Worm (Caenorhabditis elegans) whole organism, L4 larva: ENCODE measurements around the gene grl-25.

Experiments used
- F37D6.2 ChIP-seq: sonication (generic microtip); optimal IDR thresholded peaks from 2 replicates; lab custom pipeline; 2016; ENCODE audit warnings: mild to moderate bottlenecking, missing genetic modification characterization, missing compliant biosample characterization
- F44E2.7 ChIP-seq: fragments of 200-800 bp; sonication (Bioruptor generic); IDR thresholded peaks from 2 replicates; pipeline ENCODE4 v2.1.2; 2022; ENCODE audit warnings: missing genetic modification characterization, missing compliant biosample characterization
- F49E8.2 ChIP-seq: sonication (generic microtip); optimal IDR thresholded peaks from 2 replicates; lab custom pipeline; 2016; ENCODE audit warnings: missing compliant biosample characterization, mild to moderate bottlenecking, missing genetic modification characterization, borderline replicate concordance
- ZK337.2 ChIP-seq: fragments of 200-800 bp; sonication (Bioruptor generic); IDR thresholded peaks from 2 replicates; pipeline ENCODE4 v1.3.6; 2022; ENCODE audit warnings: missing genetic modification reagents, missing genetic modification characterization, missing compliant biosample characterization
- aha-1 ChIP-seq: fragments of 150-350 bp; peaks from one replicate; lab custom pipeline; 2014; ENCODE audit warnings: missing biosample characterization, missing genetic modification characterization
- ceh-62 ChIP-seq: sonication (generic microtip); optimal IDR thresholded peaks from 2 replicates; lab custom pipeline; 2017; ENCODE audit warnings: missing biosample characterization, missing genetic modification characterization
- cey-2 ChIP-seq: sonication (generic microtip); optimal IDR thresholded peaks from 3 replicates; lab custom pipeline; 2017; ENCODE audit warnings: missing genetic modification characterization, mild to moderate bottlenecking, missing compliant biosample characterization, antibody characterized with exemption, borderline replicate concordance; ENCODE audit not compliant: insufficient read depth
- ctbp-1 ChIP-seq: fragments of 200-800 bp; sonication (Bioruptor generic); IDR thresholded peaks from 2 replicates; pipeline ENCODE4 v1.3.6; 2022; ENCODE audit warnings: missing genetic modification reagents, missing genetic modification characterization, missing compliant biosample characterization
- dmd-6 ChIP-seq: fragments of 200-800 bp; sonication (Bioruptor generic); IDR thresholded peaks from 2 replicates; pipeline ENCODE4 v1.3.6; 2022; ENCODE audit warnings: missing genetic modification reagents, missing genetic modification characterization, missing compliant biosample characterization
- dmd-8 ChIP-seq: fragments of 200-800 bp; sonication (Bioruptor generic); IDR thresholded peaks from 2 replicates; pipeline ENCODE4 v1.3.6; 2022; ENCODE audit warnings: missing genetic modification characterization, missing compliant biosample characterization
- duxl-1 ChIP-seq: sonication (generic microtip); optimal IDR thresholded peaks from 2 replicates; lab custom pipeline; 2016; ENCODE audit warnings: mild to moderate bottlenecking, missing genetic modification characterization, moderate library complexity, missing compliant biosample characterization; ENCODE audit not compliant: poor library complexity
- dve-1 ChIP-seq: sonication (generic microtip); optimal IDR thresholded peaks from 2 replicates; lab custom pipeline; 2017; ENCODE audit warnings: antibody characterized with exemption, mild to moderate bottlenecking, missing genetic modification characterization, missing compliant biosample characterization; ENCODE audit not compliant: insufficient read depth
- egl-43 ChIP-seq: fragments of 200-800 bp; sonication (Bioruptor generic); IDR thresholded peaks from 2 replicates; pipeline ENCODE4 v1.3.6; 2022; ENCODE audit warnings: missing genetic modification reagents, missing genetic modification characterization, missing compliant biosample characterization
- fkh-10 ChIP-seq: fragments of 150-350 bp; optimal IDR thresholded peaks from 2 replicates; lab custom pipeline; 2014; ENCODE audit warnings: missing biosample characterization, missing genetic modification reagents, missing genetic modification characterization
- fos-1 ChIP-seq: fragments of 150-350 bp; optimal IDR thresholded peaks from 2 replicates; lab custom pipeline; 2014; ENCODE audit warnings: missing biosample characterization, missing genetic modification characterization
- gei-8 ChIP-seq: fragments of 200-800 bp; sonication (Bioruptor generic); optimal IDR thresholded peaks from 2 replicates; lab custom pipeline; 2018; ENCODE audit warnings: mild to moderate bottlenecking, missing genetic modification characterization, missing compliant biosample characterization
- hif-1 ChIP-seq, 2 experiments: sonication (generic microtip); optimal IDR thresholded peaks; 2 replicates each; lab custom pipeline; 2016 to 2017; ENCODE audit warnings: missing compliant biosample characterization in 2 of 2, missing genetic modification characterization in 2 of 2, missing genetic modification reagents in 2 of 2, missing genotype in 2 of 2, mild to moderate bottlenecking in 1 of 2
- hlh-11 ChIP-seq: fragments of 200-800 bp; sonication (Bioruptor generic); optimal IDR thresholded peaks from 2 replicates; lab custom pipeline; 2018; ENCODE audit warnings: mild to moderate bottlenecking, missing genetic modification characterization, missing compliant biosample characterization
- hlh-30 ChIP-seq: sonication (generic microtip); optimal IDR thresholded peaks from 2 replicates; lab custom pipeline; 2017; ENCODE audit warnings: antibody characterized with exemption, mild to moderate bottlenecking, missing genetic modification characterization, missing compliant biosample characterization; ENCODE audit not compliant: insufficient read depth
- jun-1 ChIP-seq: fragments of 150-350 bp; optimal IDR thresholded peaks from 2 replicates; lab custom pipeline; 2014; ENCODE audit warnings: missing biosample characterization, missing genetic modification reagents, missing genetic modification characterization
- lim-7 ChIP-seq: fragments of 200-800 bp; sonication (Bioruptor generic); IDR thresholded peaks from 2 replicates; pipeline ENCODE4 v1.3.6; 2022; ENCODE audit warnings: missing genetic modification characterization, missing compliant biosample characterization
- lin-1 ChIP-seq: fragments of 200-800 bp; sonication (Bioruptor generic); IDR thresholded peaks from 2 replicates; pipeline ENCODE4 v1.3.6; 2022; ENCODE audit warnings: missing genetic modification reagents, missing genetic modification characterization, missing compliant biosample characterization
- lin-15B ChIP-seq: fragments of 150-350 bp; sonication (generic microtip); optimal IDR thresholded peaks from 3 replicates; lab custom pipeline; 2014; ENCODE audit warnings: missing biosample characterization, missing genetic modification characterization
- mdl-1 ChIP-seq, 2 experiments: fragments of 150-350 bp in 1 of 2; sonication (generic microtip) in 1 of 2; optimal IDR thresholded peaks; 2 replicates each; lab custom pipeline; 2014 to 2017; ENCODE audit warnings: missing biosample characterization in 2 of 2, missing genetic modification characterization in 2 of 2
- mep-1 ChIP-seq: fragments of 150-350 bp; sonication (generic microtip); optimal IDR thresholded peaks from 3 replicates; lab custom pipeline; 2014; ENCODE audit warnings: missing biosample characterization, missing genetic modification characterization
- mxl-3 ChIP-seq: fragments of 200-800 bp; sonication (Bioruptor generic); optimal IDR thresholded peaks from 2 replicates; lab custom pipeline; 2018; ENCODE audit warnings: mild to moderate bottlenecking, missing genetic modification characterization, missing compliant biosample characterization
- nhr-11 ChIP-seq: fragments of 150-350 bp; optimal IDR thresholded peaks from 2 replicates; lab custom pipeline; 2014; ENCODE audit warnings: missing biosample characterization, missing genetic modification characterization
- nhr-25 ChIP-seq: sonication (generic microtip); optimal IDR thresholded peaks from 2 replicates; lab custom pipeline; 2017; ENCODE audit warnings: missing genetic modification characterization, mild to moderate bottlenecking, missing compliant biosample characterization, antibody characterized with exemption, moderate library complexity, borderline replicate concordance; ENCODE audit not compliant: insufficient read depth
- nhr-28 ChIP-seq: fragments of 150-350 bp; optimal IDR thresholded peaks from 2 replicates; lab custom pipeline; 2014; ENCODE audit warnings: missing biosample characterization, missing genetic modification characterization
- nhr-41 ChIP-seq: fragments of 200-800 bp; sonication (Bioruptor generic); IDR thresholded peaks from 2 replicates; pipeline ENCODE4 v1.3.6; 2022; ENCODE audit warnings: missing genetic modification reagents, missing genetic modification characterization, missing compliant biosample characterization
- nhr-42 ChIP-seq: fragments of 200-800 bp; sonication (Bioruptor generic); IDR thresholded peaks from 2 replicates; pipeline ENCODE4 v1.3.6; 2022; ENCODE audit warnings: missing genetic modification characterization, missing compliant biosample characterization
- nhr-48 ChIP-seq: sonication (generic microtip); optimal IDR thresholded peaks from 2 replicates; lab custom pipeline; 2016; ENCODE audit warnings: mild to moderate bottlenecking, missing genetic modification characterization, missing compliant biosample characterization
- nhr-6 ChIP-seq: fragments of 150-350 bp; optimal IDR thresholded peaks from 2 replicates; lab custom pipeline; 2014; ENCODE audit warnings: missing biosample characterization, missing genetic modification characterization
- pha-4 ChIP-seq, 2 experiments: fragments of 150-350 bp in 1 of 2; fragments of 200-800 bp in 1 of 2; sonication (Bioruptor generic) in 1 of 2; IDR thresholded peaks in 1 of 2; optimal IDR thresholded peaks in 1 of 2; 2 replicates each; pipeline versions ENCODE4 v1.3.6 to Lab custom; 2014 to 2022; ENCODE audit warnings: missing genetic modification characterization in 2 of 2, missing genetic modification reagents in 2 of 2, missing biosample characterization in 1 of 2, missing compliant biosample characterization in 1 of 2
- rbr-2 ChIP-seq: sonication (generic microtip); optimal IDR thresholded peaks from 2 replicates; lab custom pipeline; 2016; ENCODE audit warnings: missing genotype, missing genetic modification characterization, missing compliant biosample characterization
- saeg-2 ChIP-seq: fragments of 200-800 bp; sonication (Bioruptor generic); IDR thresholded peaks from 2 replicates; pipeline ENCODE4 v1.3.6; 2022; ENCODE audit warnings: missing genetic modification reagents, missing genetic modification characterization, missing compliant biosample characterization
- spr-1 ChIP-seq: sonication (generic microtip); optimal IDR thresholded peaks from 2 replicates; lab custom pipeline; 2016; ENCODE audit warnings: mild to moderate bottlenecking, missing genetic modification characterization, missing compliant biosample characterization
- tag-97 ChIP-seq: fragments of 200-800 bp; sonication (Bioruptor generic); IDR thresholded peaks from 2 replicates; pipeline ENCODE4 v1.3.6; 2022; ENCODE audit warnings: missing genetic modification characterization, missing compliant biosample characterization
- tra-1 ChIP-seq: fragments of 200-800 bp; sonication (Bioruptor generic); IDR thresholded peaks from 2 replicates; pipeline ENCODE4 v1.3.6; 2022; ENCODE audit warnings: missing genetic modification reagents, missing genetic modification characterization, missing compliant biosample characterization
- unc-130 ChIP-seq: sonication (generic microtip); optimal IDR thresholded peaks from 2 replicates; lab custom pipeline; 2016; ENCODE audit warnings: missing genetic modification reagents, missing genetic modification characterization, missing compliant biosample characterization
- unc-62 ChIP-seq, 3 experiments: fragments of 150-350 bp in 1 of 3; sonication (generic microtip); optimal IDR thresholded peaks in 2 of 3; peaks in 1 of 3; 1 replicate in 1 of 3; 2 replicates in 2 of 3; lab custom pipeline; 2014 to 2017; ENCODE audit warnings: missing biosample characterization in 3 of 3, missing genetic modification characterization in 3 of 3, missing genetic modification reagents in 3 of 3, missing genotype in 1 of 3
- ztf-7 ChIP-seq: fragments of 150-350 bp; optimal IDR thresholded peaks from 2 replicates; lab custom pipeline; 2014; ENCODE audit warnings: missing biosample characterization, missing genetic modification characterization

Gene grl-25

ce11 chrIII:8978512-8979352 is 16.6 kb downstream of the grl-25 start (continued):
- TF ChIP-seq pha-4 (GFP tag; IDR thresholded peaks at IDR 0.05; lab: Robert Waterston, UW) (no peak), pha-4 (tag; optimal IDR thresholded peaks at IDR 0.05; lab: Kevin White, UChicago) (no peak), aha-1 (tag; lab: Kevin White, UChicago) (peak; percentile 58), gei-8 (no peak), saeg-2 (peak; percentile 53; the same call in 1 of the 2 replicates), ceh-62 (no peak), nhr-11 (no peak), fkh-10 (GFP tag; lab: Kevin White, UChicago) (no peak), duxl-1 (tag; lab: Kevin White, UChicago) (peak; percentile 23), spr-1 (tag; lab: Kevin White, UChicago) (no peak), hif-1 (tag; optimal IDR thresholded peaks at IDR 0.05; lab: Kevin White, UChicago) (no peak), ctbp-1 (GFP tag; lab: Robert Waterston, UW) (no peak), F37D6.2 (tag; lab: Kevin White, UChicago) (no peak), nhr-6 (tag; lab: Kevin White, UChicago) (no peak), hlh-30 (peak; percentile 29), mxl-3 (GFP tag; lab: Kevin White, UChicago) (no peak), ztf-7 (tag; lab: Kevin White, UChicago) (no peak)

- TF ChIP-seq aha-1 (tag; lab: Kevin White, UChicago) (peak; percentile 84), unc-62 (GFP tag; optimal IDR thresholded peaks at IDR 0.05 in 1 of 2; lab: Kevin White, UChicago) (peak in 1 of 2 experiments; percentile 91), unc-62 (tag; optimal IDR thresholded peaks at IDR 0.05; lab: Kevin White, UChicago) (no peak), ZK337.2 (GFP tag; lab: Robert Waterston, UW) (no peak), ctbp-1 (GFP tag; lab: Robert Waterston, UW) (no peak), tag-97 (GFP tag; lab: Robert Waterston, UW) (no peak)
- TF ChIP-seq, all 104 proteins: peak for 2
Observed at ce11 chrIII:8980892-8981291, 18.8 kb downstream of the grl-25 start.

- TF ChIP-seq tra-1 (GFP tag; lab: Robert Waterston, UW) (no peak), mep-1 (tag; lab: Kevin White, UChicago) (peak; percentile 62), hlh-11 (tag; lab: Kevin White, UChicago) (peak; percentile 54), unc-62 (GFP tag; optimal IDR thresholded peaks at IDR 0.05 in 1 of 2; lab: Kevin White, UChicago) (no peak), unc-62 (tag; optimal IDR thresholded peaks at IDR 0.05; lab: Kevin White, UChicago) (no peak), fos-1 (no peak), nhr-41 (no peak), nhr-28 (tag; lab: Kevin White, UChicago) (peak; percentile 14), aha-1 (tag; lab: Kevin White, UChicago) (peak; percentile 78), unc-130 (no peak), lim-7 (GFP tag; lab: Robert Waterston, UW) (no peak), nhr-42 (GFP tag; lab: Robert Waterston, UW) (no peak), dmd-8 (GFP tag; lab: Robert Waterston, UW) (no peak), cey-2 (tag; lab: Kevin White, UChicago) (no peak), dve-1 (tag; lab: Kevin White, UChicago) (no peak), nhr-48 (tag; lab: Kevin White, UChicago) (no peak), nhr-25 (tag; lab: Kevin White, UChicago) (peak; percentile 30), hif-1 (tag; optimal IDR thresholded peaks at IDR 0.05; lab: Kevin White, UChicago) (peak in 1 of 2 experiments; percentile 9), mdl-1 (tag; optimal IDR thresholded peaks at IDR 0.05; lab: Kevin White, UChicago) (peak in 1 of 2 experiments; percentile 20), F44E2.7 (GFP tag; lab: Robert Waterston, UW) (no peak), rbr-2 (tag; lab: Kevin White, UChicago) (peak; percentile 52), gei-8 (no peak), lin-15B (tag; lab: Kevin White, UChicago) (no peak), nhr-11 (peak; percentile 41), F49E8.2 (tag; lab: Kevin White, UChicago) (no peak), jun-1 (no peak), dmd-6 (no peak), egl-43 (GFP tag; lab: Robert Waterston, UW) (no peak), ctbp-1 (GFP tag; lab: Robert Waterston, UW) (peak; percentile 76), lin-1 (GFP tag; lab: Robert Waterston, UW) (no peak), hlh-30 (peak; percentile 32)
Observed at ce11 chrIII:8981847-8982479, 19.9 kb downstream of the grl-25 start, which contains the start of gene pde-2. TSS of gene pde-2 (minus strand) at chrIII:8981897.
